Worm (Caenorhabditis elegans) whole organism, L4/young adult: ENCODE measurements around the gene try-1.

ENCODE experiments used
- W03F9.2 ChIP-seq: fragments of 150-350 bp; optimal IDR thresholded peaks from 2 replicates; lab custom pipeline; 2014; ENCODE audit warnings: missing biosample characterization, missing genetic modification characterization
- dao-5 ChIP-seq: sonication (generic microtip); optimal IDR thresholded peaks from 2 replicates; lab custom pipeline; 2016; ENCODE audit warnings: missing genotype, missing genetic modification characterization, moderate library complexity, missing compliant biosample characterization
- him-1 ChIP-seq: sonication (generic microtip); optimal IDR thresholded peaks from 2 replicates; lab custom pipeline; 2016; ENCODE audit warnings: missing genotype, missing genetic modification reagents, missing genetic modification characterization, missing compliant biosample characterization

ce11 chrII:4941050-4941449 lies 8.3 kb downstream of the try-1 start, which contains the start of gene cblc-1:
- TF ChIP-seq him-1: no peak
- TF ChIP-seq dao-5 (tag; lab: Kevin White, UChicago): no peak
- TF ChIP-seq W03F9.2 (tag; lab: Kevin White, UChicago): no peak
